Worm (Caenorhabditis elegans): Measurements from ENCODE around the gene pfd-5.

DNA sequence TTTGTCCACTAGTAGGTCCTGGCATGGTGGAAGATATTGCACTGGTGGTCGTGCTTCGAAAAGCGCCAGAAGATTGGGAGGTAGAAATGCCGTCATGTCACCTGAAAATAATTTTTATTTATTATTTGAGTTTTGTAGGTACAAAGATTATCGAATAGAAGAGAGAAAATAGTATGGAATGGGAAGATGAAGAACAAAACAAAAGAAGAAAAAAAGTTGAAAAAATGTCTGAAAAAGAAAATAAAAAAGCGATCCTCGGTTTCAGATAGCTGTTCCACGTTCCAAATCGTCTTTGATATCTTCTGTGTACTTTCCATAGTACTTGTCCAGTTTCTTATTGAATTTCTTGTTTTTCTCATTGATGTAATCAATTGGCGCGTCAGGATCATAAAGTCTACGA lies 37.6 kb downstream of the pfd-5 start, which contains the start of gene rnp-7:
- no peak for TF ChIP-seq med-1 (GFP tag; optimal IDR thresholded peaks at IDR 0.05; ENCODE audit: insufficient read depth)
- no peak for TF ChIP-seq cog-1 (tag; optimal IDR thresholded peaks at IDR 0.05)
- TF ChIP-seq T22C8.4 (GFP tag; IDR thresholded peaks at IDR 0.05), result no peak
- no peak for TF ChIP-seq flt-1 (GFP tag; IDR thresholded peaks at IDR 0.05)
- no peak for TF ChIP-seq ztf-29 (GFP tag; IDR thresholded peaks at IDR 0.05)
- TF ChIP-seq ztf-23 (GFP tag; IDR thresholded peaks at IDR 0.05), result no peak

Measured in whole organism, midembryonic.